Worm (Caenorhabditis elegans): ENCODE measurements around the gene F53F4.4.

Gene F53F4.4

DNA sequence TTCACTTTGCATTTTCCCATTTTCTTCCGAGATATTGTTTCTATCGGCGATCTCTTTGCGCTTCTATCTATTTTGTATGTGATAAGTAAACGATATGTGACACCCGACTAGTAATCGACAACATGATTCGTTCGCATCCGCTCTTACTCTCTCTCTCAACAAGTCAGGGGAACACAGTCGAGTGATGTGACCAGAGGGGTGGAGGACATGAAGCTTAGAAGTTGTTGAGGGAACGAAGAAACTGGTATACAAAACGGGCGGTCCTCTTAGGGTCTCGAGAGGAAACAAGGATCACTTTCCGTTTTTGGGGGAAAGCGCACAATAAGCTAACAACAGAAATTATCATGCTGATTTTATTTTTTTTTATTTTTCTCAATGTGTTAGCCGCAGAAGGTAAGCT, at the start of gene F53F4.4:
Gene F53F4.4, plus strand, starts transcription at position 301 of the 400 bp plus-strand sequence.
- TF ChIP-seq him-1 (tag; optimal IDR thresholded peaks at IDR 0.05) (no peak), dao-5 (tag; optimal IDR thresholded peaks at IDR 0.05) (no peak), W03F9.2 (tag; optimal IDR thresholded peaks at IDR 0.05) (no peak)

DNA sequence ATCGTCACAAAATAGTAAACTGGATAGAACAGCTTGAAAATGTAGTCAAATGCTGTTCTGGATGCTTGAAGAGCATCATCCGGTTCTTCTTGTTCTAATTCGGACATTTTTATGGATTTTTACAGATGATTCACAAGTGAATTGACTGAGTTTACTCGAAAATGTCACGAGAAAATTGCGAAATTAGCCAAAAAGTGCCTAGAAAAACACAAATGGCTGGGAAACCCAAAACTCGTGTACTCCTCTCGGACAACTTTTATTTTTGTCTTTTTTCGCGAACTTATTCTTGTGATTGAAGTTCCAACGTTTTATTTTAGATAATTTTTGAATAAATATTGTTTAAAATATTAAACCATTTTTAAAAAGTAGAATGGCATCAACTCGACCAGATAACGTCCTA, 41.6 kb upstream of the F53F4.4 start, which contains the start of the genes C56A3.4 and C56A3.5:
Gene C56A3.4, minus strand, starts transcription at position 154 of the 400 bp plus-strand sequence.
Gene C56A3.5, plus strand, starts transcription at position 367 of the 400 bp plus-strand sequence.
- TF ChIP-seq W03F9.2 (tag; optimal IDR thresholded peaks at IDR 0.05) (peak; percentile 54), him-1 (tag; optimal IDR thresholded peaks at IDR 0.05) (no peak)

DNA sequence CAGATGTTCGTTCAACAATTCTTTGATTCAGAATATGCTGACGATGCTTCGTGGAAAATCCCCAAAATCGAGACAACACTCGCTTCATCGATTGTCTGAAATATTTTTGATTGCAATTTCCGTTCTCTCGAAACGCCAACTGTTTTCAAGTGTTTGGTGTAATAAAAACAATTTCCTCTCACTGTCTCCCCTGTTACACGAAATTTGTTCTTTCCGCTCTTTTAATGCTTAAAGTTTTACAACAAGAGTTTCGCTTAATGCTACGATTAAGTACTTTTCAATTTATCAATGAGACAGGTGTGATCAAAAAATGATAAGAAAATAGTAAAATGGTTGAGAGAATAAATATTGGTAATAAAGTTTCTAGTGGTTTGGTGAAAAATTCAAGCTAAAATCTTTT, 36.9 kb upstream of the F53F4.4 start, which contains the start of gene C56A3.6:
Gene C56A3.6, minus strand, starts transcription at position 101 of the 400 bp plus-strand sequence.
- no peak for TF ChIP-seq dao-5 (tag; optimal IDR thresholded peaks at IDR 0.05)
- no peak for TF ChIP-seq W03F9.2 (tag; optimal IDR thresholded peaks at IDR 0.05)
- no peak for TF ChIP-seq him-1 (tag; optimal IDR thresholded peaks at IDR 0.05)

DNA sequence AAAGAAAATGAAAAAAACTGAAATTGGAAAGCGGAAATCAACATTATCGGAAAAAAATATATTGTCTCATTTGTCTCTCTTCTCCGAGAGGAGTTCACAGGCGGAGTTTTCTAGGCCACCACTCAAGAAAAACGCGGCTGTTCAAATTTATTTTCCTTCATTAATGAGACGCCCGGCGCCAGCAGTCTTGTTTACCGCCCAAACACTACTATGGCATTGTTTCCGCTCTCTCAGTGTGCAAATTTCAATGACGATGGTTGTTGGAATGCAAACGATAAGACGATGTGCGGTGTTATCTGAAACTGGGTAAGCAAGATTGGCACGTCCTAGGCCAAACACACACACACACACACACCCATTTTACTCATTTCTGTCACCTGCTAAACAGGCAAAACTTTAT, 36.4 kb upstream of the F53F4.4 start, which contains the start of gene cav-2:
Gene cav-2, plus strand, starts transcription at position 359 of the 400 bp plus-strand sequence.
- peak; percentile 84 for TF ChIP-seq W03F9.2 (tag; optimal IDR thresholded peaks at IDR 0.05)
- TF ChIP-seq him-1 (tag; optimal IDR thresholded peaks at IDR 0.05), result peak; percentile 64
- no peak for TF ChIP-seq dao-5 (tag; optimal IDR thresholded peaks at IDR 0.05)

DNA sequence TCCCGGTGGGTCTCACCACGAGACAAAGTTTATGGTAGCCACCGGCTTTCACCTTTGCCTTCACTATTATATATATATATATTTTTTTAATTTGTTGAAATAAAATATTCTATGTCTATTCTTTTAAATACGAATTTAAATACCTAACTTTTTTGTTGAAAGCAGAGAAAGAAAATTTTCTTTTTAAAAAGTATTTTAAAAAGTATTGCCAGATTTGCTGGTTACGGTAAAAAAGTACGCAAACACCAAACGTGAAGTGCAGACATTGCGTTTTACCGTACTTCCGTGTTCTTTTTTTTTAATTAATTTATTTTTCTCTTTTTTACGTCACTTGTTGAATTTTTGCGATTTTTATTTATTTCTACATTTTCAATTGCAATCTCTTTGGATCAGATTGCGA, 33.2 kb upstream of the F53F4.4 start, which contains the start of gene C56A3.8:
Gene C56A3.8, plus strand, starts transcription at position 301 of the 400 bp plus-strand sequence.
- TF ChIP-seq W03F9.2 (tag; optimal IDR thresholded peaks at IDR 0.05) (no peak), dao-5 (tag; optimal IDR thresholded peaks at IDR 0.05) (no peak), him-1 (tag; optimal IDR thresholded peaks at IDR 0.05) (no peak)

DNA sequence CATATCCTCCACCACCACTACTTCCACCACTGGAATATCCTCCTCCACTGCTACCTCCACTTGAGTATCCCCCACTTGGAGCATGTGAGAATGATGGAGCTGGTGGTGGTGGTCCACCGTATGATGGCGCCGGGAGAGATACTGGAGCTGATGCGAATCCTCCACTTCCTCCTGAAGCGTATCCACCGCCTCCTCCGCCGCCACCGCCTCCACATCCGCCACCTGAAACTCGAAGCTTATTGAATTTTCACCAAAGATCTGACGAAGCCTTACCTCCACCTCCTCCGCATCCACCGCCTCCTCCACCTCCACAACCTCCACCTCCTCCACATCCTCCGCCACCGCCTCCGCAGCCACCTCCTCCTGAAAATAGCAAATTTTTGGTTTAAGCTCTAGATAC, 30.4 kb upstream of the F53F4.4 start:
- TF ChIP-seq dao-5 (tag; optimal IDR thresholded peaks at IDR 0.05) (no peak), him-1 (tag; optimal IDR thresholded peaks at IDR 0.05) (no peak), W03F9.2 (tag; optimal IDR thresholded peaks at IDR 0.05) (no peak)

DNA sequence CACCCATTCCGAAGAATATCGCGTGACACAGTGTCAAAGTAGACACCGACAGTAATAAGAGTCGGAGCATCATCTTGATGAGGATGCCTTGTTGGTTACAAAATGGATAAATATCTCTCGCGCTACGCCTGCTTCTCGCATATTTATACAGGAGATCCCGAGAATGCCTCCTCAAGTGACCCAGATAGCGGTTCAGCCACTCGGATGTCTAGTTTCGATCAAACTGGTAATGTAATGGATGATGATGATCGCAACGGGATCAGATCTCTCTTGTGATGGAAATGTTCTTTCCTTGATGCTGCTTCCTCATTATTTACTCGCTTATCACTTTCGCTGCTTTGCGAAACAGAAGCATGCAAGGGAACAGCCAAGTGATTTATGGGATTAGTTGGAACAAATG, 29.3 kb upstream of the F53F4.4 start, which contains the start of gene grl-17:
Gene grl-17, minus strand, starts transcription at position 101 of the 400 bp plus-strand sequence.
- TF ChIP-seq dao-5 (tag; optimal IDR thresholded peaks at IDR 0.05) (no peak), W03F9.2 (tag; optimal IDR thresholded peaks at IDR 0.05) (no peak), him-1 (tag; optimal IDR thresholded peaks at IDR 0.05) (no peak)

DNA sequence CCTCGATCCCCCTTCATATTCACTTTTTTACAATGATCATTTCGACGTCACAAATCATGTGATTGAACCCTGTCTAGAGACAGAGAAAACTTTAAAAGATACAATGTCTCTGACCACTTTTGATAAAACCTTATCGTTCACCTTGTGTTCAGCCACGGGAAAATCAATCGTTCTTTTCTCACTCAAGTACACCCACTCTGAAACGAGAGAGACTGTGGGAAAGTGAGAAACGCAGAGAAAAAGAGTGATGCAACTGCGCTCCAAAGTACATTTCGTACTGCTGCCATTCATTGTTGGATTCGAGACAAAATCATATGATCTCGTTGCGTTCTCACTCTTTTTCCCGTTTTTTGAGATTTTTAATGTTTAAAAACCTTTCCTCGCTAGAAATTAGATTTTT, 28.0 kb upstream of the F53F4.4 start:
- TF ChIP-seq him-1 (tag; optimal IDR thresholded peaks at IDR 0.05), result no peak
- peak; percentile 85 for TF ChIP-seq W03F9.2 (tag; optimal IDR thresholded peaks at IDR 0.05)

DNA sequence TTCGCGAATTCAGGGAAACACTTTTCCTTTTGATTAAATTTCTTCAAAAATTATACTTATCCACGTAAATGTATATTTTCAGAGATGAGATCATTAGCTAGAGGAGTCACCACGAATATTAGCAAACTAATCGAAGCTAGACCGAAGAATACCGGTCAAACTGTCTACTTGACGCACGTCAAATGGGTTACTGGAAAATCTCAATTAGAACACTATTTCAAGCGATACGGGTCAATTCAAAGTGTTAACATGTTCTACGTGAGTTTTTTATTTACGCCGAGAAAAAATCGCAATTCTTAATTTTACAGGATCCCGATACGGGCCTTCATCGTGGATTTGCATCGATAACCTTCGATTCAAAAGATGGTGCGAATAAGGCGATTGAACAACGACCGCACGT, 27.4 kb upstream of the F53F4.4 start, which contains the start of gene slrp-1:
Gene slrp-1, plus strand, starts transcription at position 83 of the 400 bp plus-strand sequence.
- TF ChIP-seq dao-5 (tag; optimal IDR thresholded peaks at IDR 0.05) (no peak), W03F9.2 (tag; optimal IDR thresholded peaks at IDR 0.05) (no peak), him-1 (tag; optimal IDR thresholded peaks at IDR 0.05) (no peak)

DNA sequence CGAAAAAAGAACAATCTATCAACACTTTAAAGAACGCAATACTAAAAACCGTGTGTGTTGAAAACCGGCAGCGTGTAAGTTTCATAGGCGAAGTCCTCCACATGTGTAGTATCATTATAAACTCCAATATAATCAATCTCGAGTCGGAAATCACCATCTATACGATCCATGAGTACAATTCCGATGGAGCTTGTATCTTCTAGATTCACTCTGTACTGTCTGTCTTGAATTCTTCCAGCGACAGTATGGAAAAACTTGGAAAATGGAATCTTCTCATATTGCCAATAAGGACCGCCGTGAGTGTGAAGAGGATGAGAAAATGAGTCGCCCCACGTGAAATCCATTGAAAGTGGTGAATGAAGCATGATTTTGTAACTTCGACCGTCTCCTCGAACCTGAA, 26.2 kb upstream of the F53F4.4 start:
- TF ChIP-seq dao-5 (tag; optimal IDR thresholded peaks at IDR 0.05) (no peak), W03F9.2 (tag; optimal IDR thresholded peaks at IDR 0.05) (no peak), him-1 (tag; optimal IDR thresholded peaks at IDR 0.05) (no peak)

DNA sequence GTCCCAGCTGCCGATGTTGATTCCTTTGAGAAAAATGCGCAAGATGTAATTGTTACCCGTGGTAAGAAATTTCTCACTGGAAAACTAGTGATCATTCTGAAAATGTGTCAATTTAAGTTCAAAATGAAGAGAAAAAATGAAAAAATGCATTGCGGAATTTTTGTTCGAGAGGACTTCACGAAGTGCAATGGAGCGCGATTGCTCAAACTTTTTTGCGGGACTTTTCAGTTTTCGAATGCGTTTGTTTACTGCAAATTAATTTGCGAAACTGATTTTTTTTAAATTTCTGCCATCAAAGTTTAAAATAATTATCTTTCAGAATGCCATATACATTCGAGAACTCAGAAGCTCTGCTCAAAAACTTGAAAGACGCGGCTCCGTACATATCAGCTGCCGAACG, 24.6 kb upstream of the F53F4.4 start, which contains the start of the genes nuaf-1 and bir-2:
Gene nuaf-1, minus strand, starts transcription at position 98 of the 400 bp plus-strand sequence.
Gene bir-2, plus strand, starts transcription at position 318 of the 400 bp plus-strand sequence.
- TF ChIP-seq W03F9.2 (tag; optimal IDR thresholded peaks at IDR 0.05), result peak; percentile 83
- TF ChIP-seq dao-5 (tag; optimal IDR thresholded peaks at IDR 0.05), result no peak
- TF ChIP-seq him-1 (tag; optimal IDR thresholded peaks at IDR 0.05), result no peak

DNA sequence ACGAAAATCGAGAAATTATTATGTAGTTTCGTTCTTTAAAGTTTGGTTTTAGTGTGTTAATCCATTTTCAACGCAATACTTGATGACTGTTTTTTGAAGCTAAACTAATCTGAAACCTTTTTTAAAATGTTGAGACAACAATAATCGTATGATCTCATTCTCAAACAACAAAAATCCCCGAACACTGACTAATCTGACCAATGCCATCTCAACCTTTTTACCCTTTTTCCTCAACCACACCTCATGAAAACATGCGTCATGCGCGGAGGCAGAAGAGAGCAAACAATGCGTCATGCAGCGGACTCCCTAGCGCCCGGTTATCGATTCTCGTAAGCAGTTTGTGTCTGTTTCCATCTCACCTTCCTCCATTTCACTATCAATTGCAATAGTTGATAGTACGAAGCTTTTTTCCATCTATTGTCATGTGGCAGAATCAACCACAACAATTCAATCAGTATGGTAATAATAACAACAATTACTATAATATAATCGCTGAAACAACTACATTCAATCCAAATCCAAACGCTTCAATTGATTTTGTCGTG, 21.4 kb upstream of the F53F4.4 start, which contains the start of gene C50B8.4:
Gene C50B8.4, plus strand, starts transcription at position 299 of the 545 bp plus-strand sequence.
- TF ChIP-seq him-1 (tag; optimal IDR thresholded peaks at IDR 0.05) (no peak), dao-5 (tag; optimal IDR thresholded peaks at IDR 0.05) (no peak), W03F9.2 (tag; optimal IDR thresholded peaks at IDR 0.05) (no peak)

DNA sequence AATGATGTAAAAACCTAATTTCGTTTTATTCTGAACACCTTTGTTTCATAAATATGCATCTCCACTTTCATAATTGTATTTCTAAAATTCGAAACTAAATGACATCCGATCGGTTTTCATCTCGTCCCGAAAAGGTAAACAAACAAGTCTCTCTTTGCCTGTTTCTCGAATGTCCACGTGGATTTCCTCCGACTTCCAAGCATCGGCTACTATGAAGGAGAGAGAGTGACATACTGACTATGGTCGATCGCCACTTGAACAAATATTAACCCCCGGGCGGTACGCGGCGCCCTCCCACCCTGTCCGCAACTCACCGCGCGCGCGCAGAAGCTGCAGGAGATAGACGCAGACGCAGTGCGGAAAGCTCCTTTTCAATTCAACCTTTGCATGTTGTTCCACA, 17.3 kb upstream of the F53F4.4 start:
- no peak for TF ChIP-seq him-1 (tag; optimal IDR thresholded peaks at IDR 0.05)

DNA sequence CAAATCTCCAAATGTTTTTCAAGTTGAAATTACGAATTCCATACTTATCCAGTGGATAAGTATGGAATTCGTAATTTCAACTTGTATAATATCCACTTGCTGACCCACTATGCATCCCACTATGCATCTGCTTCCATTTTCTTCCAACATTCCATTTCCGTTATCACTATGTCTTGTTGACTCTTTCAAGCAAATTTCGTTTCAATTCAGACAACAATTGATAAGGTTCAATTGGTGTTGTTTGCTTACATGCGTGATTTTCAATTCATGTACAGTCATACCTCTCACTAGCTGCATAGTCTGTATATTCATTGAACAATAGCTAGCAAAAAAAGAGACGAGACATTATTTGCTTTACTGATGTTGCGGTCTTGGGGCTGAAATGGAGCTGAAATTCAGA, 16.4 kb upstream of the F53F4.4 start:
- no peak for TF ChIP-seq him-1 (tag; optimal IDR thresholded peaks at IDR 0.05)
- TF ChIP-seq W03F9.2 (tag; optimal IDR thresholded peaks at IDR 0.05), result no peak
- no peak for TF ChIP-seq dao-5 (tag; optimal IDR thresholded peaks at IDR 0.05)

DNA sequence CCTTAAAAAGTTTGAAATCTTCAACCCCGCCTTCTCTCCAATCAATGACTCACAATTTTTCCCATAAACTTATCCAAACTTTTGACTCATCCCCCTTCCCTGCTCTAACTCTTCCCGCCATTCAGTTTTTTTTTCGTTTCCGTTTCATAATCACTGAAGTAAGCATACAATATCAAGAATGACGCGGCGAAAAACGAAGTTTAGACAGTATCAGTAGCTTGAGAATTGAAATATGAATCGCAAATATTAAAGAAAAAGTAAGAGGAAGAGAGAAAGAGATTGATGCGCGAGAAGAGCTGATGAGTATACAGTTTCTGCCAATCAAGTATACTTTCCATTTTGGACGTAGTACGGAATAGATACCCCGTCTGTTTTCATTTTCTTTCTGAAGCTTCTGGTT, 15.7 kb upstream of the F53F4.4 start:
- TF ChIP-seq him-1 (tag; optimal IDR thresholded peaks at IDR 0.05) (no peak), W03F9.2 (tag; optimal IDR thresholded peaks at IDR 0.05) (no peak), dao-5 (tag; optimal IDR thresholded peaks at IDR 0.05) (no peak)
